Fruit fly (Drosophila melanogaster) Kc167 (cell line): ENCODE measurements around the gene ohgt.

Source experiments
- Myc ChIP-seq: fragments of >200 bp; optimal IDR thresholded peaks from 2 replicates; lab custom pipeline; 2017; ENCODE audit warnings: missing external identifiers
- Sin3A ChIP-seq: fragments of >200 bp; optimal IDR thresholded peaks from 2 replicates; lab custom pipeline; 2018; ENCODE audit warnings: missing external identifiers
- psq ChIP-seq: fragments of >200 bp; optimal IDR thresholded peaks from 2 replicates; lab custom pipeline; 2017; ENCODE audit warnings: missing external identifiers
- ttk ChIP-seq: sonication (Bioruptor generic); optimal IDR thresholded peaks from 2 replicates; lab custom pipeline; 2017; ENCODE audit warnings: missing external identifiers

DNA sequence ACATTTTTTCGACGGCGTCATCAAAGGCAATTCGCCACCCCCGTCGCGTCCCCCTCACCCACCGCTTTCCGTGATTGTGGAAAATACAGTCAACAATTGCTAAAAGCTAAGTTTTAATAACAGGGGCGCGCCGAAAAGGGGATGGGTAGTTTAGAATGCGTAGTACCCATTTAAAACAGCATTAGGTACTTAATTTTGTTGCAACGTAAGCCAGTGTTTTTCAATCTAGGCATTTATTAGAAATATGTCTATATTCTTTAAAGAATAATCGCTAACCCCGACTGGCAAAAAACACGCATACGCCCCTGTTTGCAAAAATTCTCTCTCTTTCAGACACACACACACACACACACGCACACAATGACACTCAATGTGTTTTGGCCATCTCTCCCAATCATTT is 35.9 kb downstream of the ohgt start:
- TF ChIP-seq psq (lab: Kevin White, UChicago) (no peak), Sin3A (lab: Kevin White, UChicago) (no peak), Myc (lab: Kevin White, UChicago) (no peak), ttk (lab: Kevin White, UChicago) (no peak)
